Worm (Caenorhabditis elegans): ENCODE measurements around the gene sym-3.

DNA sequence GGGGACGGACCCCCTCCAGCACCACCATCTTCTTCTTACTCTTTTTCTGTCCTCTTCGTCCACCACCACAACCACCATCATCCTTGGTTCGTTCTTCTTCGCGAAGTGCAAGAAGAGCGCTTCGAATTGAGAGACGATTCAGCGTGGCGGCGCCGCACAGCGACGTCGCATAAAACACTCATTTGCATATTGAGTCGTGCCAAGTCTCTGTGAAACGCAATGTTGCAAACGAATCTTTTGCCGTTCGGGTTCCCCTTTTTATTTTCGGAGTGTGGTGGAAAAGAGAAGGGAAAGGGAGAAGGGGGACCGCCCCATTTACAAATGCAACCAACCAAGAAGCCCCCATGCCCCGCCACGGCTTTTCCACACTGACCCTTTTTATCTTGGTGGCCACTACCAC is 42.8 kb downstream of the sym-3 start:
- no peak for TF ChIP-seq nhr-80 (tag; optimal IDR thresholded peaks at IDR 0.05)
- no peak for TF ChIP-seq sea-2 (GFP tag; IDR thresholded peaks at IDR 0.05)
- TF ChIP-seq F55B11.4 (tag; optimal IDR thresholded peaks at IDR 0.05; ENCODE audit: borderline replicate concordance, insufficient read depth) = no peak
- no peak for TF ChIP-seq ztf-18 (tag; optimal IDR thresholded peaks at IDR 0.05)
- TF ChIP-seq aptf-3 (GFP tag; IDR thresholded peaks at IDR 0.05) = 0 out of 2 replicates have a peak, but pooled peaks have one; percentile 42
